Fruit fly (Drosophila melanogaster): ENCODE data around the gene nrv1.
A peak's percentile ranks its signal among the peaks of the same experiment; 100 is the strongest.

nrv1 gene

DNA sequence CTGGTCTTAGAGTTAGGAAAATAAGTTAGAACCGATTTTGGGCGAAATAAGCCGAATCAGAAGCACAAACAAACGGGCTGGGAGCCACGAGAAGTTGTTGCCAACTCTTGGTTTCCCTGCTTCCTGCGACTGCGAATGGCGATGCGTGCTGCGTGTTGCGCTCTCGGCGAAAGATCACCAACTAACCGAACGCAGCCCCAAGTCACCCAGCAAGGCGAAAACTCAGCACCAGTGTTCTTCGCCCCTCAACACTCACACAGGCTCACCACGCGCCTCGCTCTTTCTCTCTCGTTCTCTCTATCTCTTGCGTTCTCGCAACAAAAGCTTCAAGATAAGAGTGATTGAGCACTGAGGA is at the start of gene nrv1:
nrv1 (minus strand) TSS at position 188 of the 355 bp plus-strand sequence.
- TF ChIP-seq Vsx2 (GFP tag; optimal IDR thresholded peaks at IDR 0.05; ENCODE audit: partially characterized antibody), result peak; percentile 76
- TF ChIP-seq usp (GFP tag; optimal IDR thresholded peaks at IDR 0.05), result no peak
- no peak for TF ChIP-seq Myc (optimal IDR thresholded peaks at IDR 0.05)
- no peak for TF ChIP-seq br (GFP tag; optimal IDR thresholded peaks at IDR 0.05)
- peak; percentile 93 for TF ChIP-seq Hr83 (GFP tag; optimal IDR thresholded peaks at IDR 0.05; ENCODE audit: poor library complexity, severe bottlenecking)
- TF ChIP-seq fru (GFP tag; optimal IDR thresholded peaks at IDR 0.05), result no peak
- no peak for TF ChIP-seq Rel (GFP tag; optimal IDR thresholded peaks at IDR 0.05)
- no peak for TF ChIP-seq Rel (tag; optimal IDR thresholded peaks at IDR 0.05)
- peak; percentile 38 for TF ChIP-seq CrebA (GFP tag; optimal IDR thresholded peaks at IDR 0.05; ENCODE audit: borderline replicate concordance)
- no peak for TF ChIP-seq foxo (GFP tag; optimal IDR thresholded peaks at IDR 0.05)
- no peak for TF ChIP-seq sage (GFP tag; optimal IDR thresholded peaks at IDR 0.05)
- peak; percentile 93 to 94 for TF ChIP-seq dl (GFP tag; optimal IDR thresholded peaks at IDR 0.05; ENCODE audit: insufficient read depth in 1 of 2, partially characterized antibody in 2 of 2)
- TF ChIP-seq psq (GFP tag; optimal IDR thresholded peaks at IDR 0.05), result no peak
- TF ChIP-seq OdsH (GFP tag; optimal IDR thresholded peaks at IDR 0.05), result no peak
- no peak for TF ChIP-seq woc (GFP tag; optimal IDR thresholded peaks at IDR 0.05)
- TF ChIP-seq Dif (GFP tag; optimal IDR thresholded peaks at IDR 0.05; ENCODE audit: partially characterized antibody), result peak; percentile 95

DNA sequence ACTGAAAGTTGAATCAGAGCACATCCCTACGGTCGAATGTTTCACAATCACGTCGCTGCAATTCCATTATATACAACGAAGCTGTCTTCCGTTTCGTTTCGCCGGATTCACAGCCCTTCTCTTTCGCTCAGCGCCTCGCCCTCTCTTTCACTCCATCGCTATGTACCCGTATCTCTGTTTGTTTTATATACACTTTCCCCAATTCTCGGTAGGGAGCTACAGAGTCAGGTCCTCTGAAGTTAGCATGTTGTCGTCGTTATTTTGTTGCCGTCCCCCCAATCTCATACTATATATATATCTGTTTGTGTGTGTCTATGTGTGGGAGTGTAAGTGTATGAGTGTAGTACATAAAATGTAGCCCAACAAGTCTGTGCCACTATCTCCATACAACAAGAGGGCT is 49.5 kb upstream of the nrv1 start:
- TF ChIP-seq fru (GFP tag; optimal IDR thresholded peaks at IDR 0.05) (no peak), pan (optimal IDR thresholded peaks at IDR 0.05) (no peak), GATAd (GFP tag; optimal IDR thresholded peaks at IDR 0.05) (no peak), Rel (GFP tag; optimal IDR thresholded peaks at IDR 0.05) (no peak), Rel (tag; optimal IDR thresholded peaks at IDR 0.05) (no peak), jim (GFP tag; optimal IDR thresholded peaks at IDR 0.05) (no peak), Vsx2 (GFP tag; optimal IDR thresholded peaks at IDR 0.05; ENCODE audit: partially characterized antibody) (no peak), psq (GFP tag; optimal IDR thresholded peaks at IDR 0.05) (no peak), Abd-B (GFP tag; optimal IDR thresholded peaks at IDR 0.05) (no peak)

DNA sequence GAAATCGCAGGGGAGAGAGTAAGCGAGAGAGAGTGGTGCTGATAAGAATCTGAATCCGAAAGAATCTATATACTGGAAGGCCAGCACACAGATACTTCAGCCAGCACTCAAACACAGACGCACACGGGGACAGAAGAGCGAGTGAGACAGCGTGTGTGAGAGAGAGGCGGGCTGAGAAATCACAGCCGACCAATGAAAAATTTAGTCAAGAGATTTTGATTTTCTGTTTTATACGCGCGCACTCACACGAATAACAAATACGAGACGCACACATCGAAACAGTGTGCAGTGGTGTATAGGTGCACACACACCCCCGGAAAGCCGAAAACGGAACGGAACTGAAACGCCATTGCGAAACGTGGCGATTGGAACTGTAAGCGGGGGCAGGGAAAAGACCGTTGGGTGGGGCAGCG is 47.0 kb upstream of the nrv1 start:
- TF ChIP-seq jim (GFP tag; optimal IDR thresholded peaks at IDR 0.05) (no peak), N (GFP tag; optimal IDR thresholded peaks at IDR 0.05) (peak; percentile 70), CG32264 (GFP tag; optimal IDR thresholded peaks at IDR 0.05) (no peak), dsf (GFP tag; optimal IDR thresholded peaks at IDR 0.05; ENCODE audit: borderline replicate concordance) (no peak), tai (GFP tag; optimal IDR thresholded peaks at IDR 0.05) (no peak), Mio (GFP tag; optimal IDR thresholded peaks at IDR 0.05) (no peak), OdsH (GFP tag; optimal IDR thresholded peaks at IDR 0.05) (no peak), h (GFP tag; optimal IDR thresholded peaks at IDR 0.05) (no peak)

DNA sequence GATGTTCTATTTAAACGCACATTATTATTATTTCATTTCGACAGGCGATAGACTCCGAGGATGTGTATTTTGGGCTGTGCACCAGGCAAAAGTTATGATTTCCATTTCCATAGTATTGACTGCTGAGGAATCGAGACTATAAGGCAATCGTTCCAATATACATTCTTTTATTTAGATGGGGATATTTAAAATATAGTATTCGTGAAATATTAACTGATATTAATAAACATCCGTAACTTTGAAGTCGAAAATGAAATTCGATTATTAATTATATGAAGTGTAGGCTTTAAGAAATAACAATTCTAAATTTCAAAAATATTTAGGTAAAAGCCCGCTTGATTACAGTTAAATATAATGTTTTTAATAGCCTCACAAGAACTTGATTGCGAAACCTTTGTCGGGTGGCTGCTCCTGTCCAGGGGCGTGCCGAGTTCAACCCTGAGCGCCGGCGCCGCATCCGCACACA is 43.6 kb upstream of the nrv1 start:
- TF ChIP-seq dmrt93B (GFP tag; optimal IDR thresholded peaks at IDR 0.05) (no peak), CrebA (GFP tag; optimal IDR thresholded peaks at IDR 0.05; ENCODE audit: borderline replicate concordance) (no peak), Myc (optimal IDR thresholded peaks at IDR 0.05) (no peak), Mio (GFP tag; optimal IDR thresholded peaks at IDR 0.05) (no peak), Jra (GFP tag; optimal IDR thresholded peaks at IDR 0.05) (no peak), Hnf4 (GFP tag; optimal IDR thresholded peaks at IDR 0.05) (no peak), N (GFP tag; optimal IDR thresholded peaks at IDR 0.05) (no peak), Dfd (GFP tag; optimal IDR thresholded peaks at IDR 0.05) (no peak), foxo (GFP tag; optimal IDR thresholded peaks at IDR 0.05) (peak in 1 of 2 experiments; percentile 28), OdsH (GFP tag; optimal IDR thresholded peaks at IDR 0.05) (no peak), fru (GFP tag; optimal IDR thresholded peaks at IDR 0.05) (peak; percentile 30), Sp1 (GFP tag; optimal IDR thresholded peaks at IDR 0.05) (no peak), usp (GFP tag; optimal IDR thresholded peaks at IDR 0.05) (no peak)

DNA sequence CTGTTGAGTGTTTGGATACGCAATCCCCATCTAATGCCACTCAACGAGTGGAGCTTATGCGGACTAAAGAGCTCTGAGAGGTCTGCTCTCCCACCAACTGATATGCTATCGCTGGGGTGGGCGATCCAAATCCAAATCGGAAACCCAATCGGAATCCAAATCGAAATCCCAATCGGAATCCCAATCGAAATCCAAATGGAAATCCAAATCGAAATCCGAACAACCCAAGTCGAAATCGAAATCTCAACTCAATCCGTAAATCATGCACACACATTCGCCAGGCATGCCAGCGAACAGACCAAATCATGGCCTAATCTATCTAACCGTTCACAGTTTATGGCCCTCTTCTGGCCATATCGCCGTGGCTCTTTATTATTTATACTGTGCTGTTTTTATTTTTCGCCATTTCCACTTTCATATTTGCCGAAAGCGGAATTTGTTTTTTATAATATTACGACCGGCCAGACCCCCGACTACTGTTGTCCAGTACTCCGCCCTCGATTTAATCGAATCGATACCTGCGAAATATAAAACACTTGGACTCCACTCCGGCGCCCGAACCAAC is 41.0 kb upstream of the nrv1 start:
- TF ChIP-seq Sp1 (GFP tag; optimal IDR thresholded peaks at IDR 0.05) (peak; percentile 0), pan (optimal IDR thresholded peaks at IDR 0.05) (no peak)
